Fruit fly (Drosophila melanogaster) whole organism: ENCODE data around the gene cmpy.

ENCODE experiments used
- Dll ChIP-seq: fragments of >200 bp; optimal IDR thresholded peaks from 2 replicates; lab custom pipeline; 2017
- EcR ChIP-seq, 2 experiments: fragments of >200 bp; optimal IDR thresholded peaks; 2 replicates each; lab custom pipeline; 2017; ENCODE audit warnings: missing biosample characterization in 2 of 2, missing genetic modification characterization in 2 of 2, missing genetic modification reagents in 2 of 2
- pan ChIP-seq: fragments of >200 bp; optimal IDR thresholded peaks from 2 replicates; lab custom pipeline; 2017
- psq ChIP-seq: fragments of >200 bp; optimal IDR thresholded peaks from 2 replicates; lab custom pipeline; 2017

DNA sequence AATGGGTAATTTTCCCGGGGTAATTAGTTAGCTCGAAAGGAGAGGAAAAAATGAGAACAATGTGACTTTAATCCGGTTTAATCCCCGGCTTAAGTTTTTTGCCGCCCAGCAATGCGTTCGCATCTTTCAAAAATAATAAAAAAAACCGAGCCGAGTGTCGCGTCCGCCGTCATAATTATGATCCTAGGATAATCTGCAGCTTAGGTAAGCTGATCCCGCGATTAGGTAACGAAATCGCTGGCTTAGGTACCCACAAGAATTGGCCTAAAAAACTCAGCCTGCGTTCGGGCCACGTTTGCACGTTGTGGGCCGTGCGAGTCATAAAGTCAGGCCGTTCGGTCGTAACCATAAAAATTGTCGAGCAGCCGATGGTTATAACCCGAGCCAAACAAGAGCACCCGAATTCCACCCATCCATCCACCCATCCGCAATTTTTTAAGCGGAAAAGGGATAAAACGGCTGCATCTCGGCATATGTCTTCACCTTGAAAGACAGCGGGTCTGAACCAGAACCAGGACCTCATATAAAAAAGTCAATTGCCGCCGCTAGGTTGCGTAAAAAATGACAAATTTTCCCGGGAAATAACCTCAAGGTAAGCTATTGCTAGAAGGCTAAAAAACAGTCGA lies 21.7 kb downstream of the cmpy start:
- TF ChIP-seq Dll, result no peak
- no peak for TF ChIP-seq EcR (GFP tag; optimal IDR thresholded peaks at IDR 0.05; lab: Kevin White, UChicago)
- TF ChIP-seq psq (lab: Kevin White, UChicago), result no peak
- TF ChIP-seq pan (lab: Kevin White, UChicago), result no peak
